Fruit fly (Drosophila melanogaster) whole organism, embryonic: ENCODE measurements around the gene CG43321.

Source experiments
- Bdp1 ChIP-seq: fragments of 200-800 bp; sonication (Bioruptor generic); optimal IDR thresholded peaks from 3 replicates; lab custom pipeline; 2016; ENCODE audit warnings: missing biosample characterization, missing genetic modification characterization
- CG10431 ChIP-seq: fragments of 200-800 bp; sonication (Bioruptor generic); optimal IDR thresholded peaks from 3 replicates; lab custom pipeline; 2018; ENCODE audit warnings: missing biosample characterization, mild to moderate bottlenecking, missing genetic modification characterization
- CG11093 ChIP-seq: fragments of 200-800 bp; sonication (Bioruptor generic); IDR thresholded peaks from 3 replicates; pipeline ENCODE4 v1.3.6; 2022; ENCODE audit warnings: missing biosample characterization, missing genetic modification characterization
- CG11723 ChIP-seq: fragments of 200-800 bp; sonication (Bioruptor generic); optimal IDR thresholded peaks from 2 replicates; lab custom pipeline; 2017; ENCODE audit warnings: missing biosample characterization, mild to moderate bottlenecking, missing genetic modification characterization
- CG12942 ChIP-seq: fragments of 200-800 bp; sonication (Bioruptor generic); optimal IDR thresholded peaks from 3 replicates; lab custom pipeline; 2016; ENCODE audit warnings: missing biosample characterization, missing genetic modification characterization
- CG1602 ChIP-seq: fragments of 200-800 bp; sonication (Bioruptor generic); optimal IDR thresholded peaks from 3 replicates; lab custom pipeline; 2016; ENCODE audit warnings: missing biosample characterization, missing genetic modification characterization
- CG17361 ChIP-seq: fragments of 200-800 bp; sonication (Bioruptor generic); IDR thresholded peaks from 3 replicates; pipeline ENCODE4 v1.3.6; 2022; ENCODE audit warnings: missing biosample characterization, missing genetic modification characterization
- CG1792 ChIP-seq: fragments of 200-800 bp; sonication (Bioruptor generic); optimal IDR thresholded peaks from 2 replicates; lab custom pipeline; 2016; ENCODE audit warnings: missing biosample characterization, missing genetic modification characterization
- CG18476 ChIP-seq: fragments of 200-800 bp; sonication (Bioruptor generic); optimal IDR thresholded peaks from 2 replicates; lab custom pipeline; 2016; ENCODE audit warnings: missing biosample characterization, mild to moderate bottlenecking, missing genetic modification characterization
- CG18619 ChIP-seq: fragments of 200-800 bp; sonication (Bioruptor generic); optimal IDR thresholded peaks from 3 replicates; lab custom pipeline; 2017; ENCODE audit warnings: missing biosample characterization, mild to moderate bottlenecking, missing genetic modification characterization
- CG2202 ChIP-seq: fragments of 200-800 bp; sonication (Bioruptor generic); optimal IDR thresholded peaks from 2 replicates; lab custom pipeline; 2018; ENCODE audit warnings: missing biosample characterization, mild to moderate bottlenecking, missing genetic modification characterization
- CG32772 ChIP-seq: fragments of 200-800 bp; sonication (Bioruptor generic); IDR thresholded peaks from 2 replicates; pipeline ENCODE4 v1.3.6; 2022; ENCODE audit warnings: missing biosample characterization, missing genetic modification characterization
- CG33557 ChIP-seq: fragments of 200-800 bp; sonication (Bioruptor generic); optimal IDR thresholded peaks from 2 replicates; lab custom pipeline; 2019; ENCODE audit warnings: missing biosample characterization, mild to moderate bottlenecking, missing genetic modification characterization, moderate library complexity
- CG3407 ChIP-seq: fragments of 200-800 bp; sonication (Bioruptor generic); optimal IDR thresholded peaks from 2 replicates; lab custom pipeline; 2018; ENCODE audit warnings: missing biosample characterization, mild to moderate bottlenecking, missing genetic modification characterization
- CG4707 ChIP-seq: fragments of 200-800 bp; sonication (Bioruptor generic); optimal IDR thresholded peaks from 2 replicates; lab custom pipeline; 2018; ENCODE audit warnings: missing biosample characterization, mild to moderate bottlenecking, missing genetic modification characterization, moderate library complexity
- CG7839 ChIP-seq: fragments of 200-800 bp; sonication (Bioruptor generic); optimal IDR thresholded peaks from 3 replicates; lab custom pipeline; 2018; ENCODE audit warnings: missing biosample characterization, mild to moderate bottlenecking, missing genetic modification characterization, moderate library complexity
- CG8089 ChIP-seq: fragments of 200-800 bp; sonication (Bioruptor generic); optimal IDR thresholded peaks from 3 replicates; lab custom pipeline; 2016; ENCODE audit warnings: missing biosample characterization, missing genetic modification characterization
- CG9876 ChIP-seq: fragments of 200-800 bp; sonication (Bioruptor generic); optimal IDR thresholded peaks from 2 replicates; lab custom pipeline; 2016; ENCODE audit warnings: missing biosample characterization, missing genetic modification characterization
- CkIIα-i1 ChIP-seq: fragments of 200-800 bp; sonication (Bioruptor generic); IDR thresholded peaks from 2 replicates; pipeline ENCODE4 v1.3.6; 2022; ENCODE audit warnings: missing biosample characterization, missing genetic modification characterization
- CoRest ChIP-seq: fragments of 200-800 bp; sonication (Bioruptor generic); optimal IDR thresholded peaks from 3 replicates; lab custom pipeline; 2018; ENCODE audit warnings: missing biosample characterization, mild to moderate bottlenecking, missing genetic modification characterization, moderate library complexity
- Doc2 ChIP-seq: fragments of 200-800 bp; sonication (Bioruptor generic); IDR thresholded peaks from 2 replicates; pipeline ENCODE4 v1.3.6; 2022; ENCODE audit warnings: missing biosample characterization, missing genetic modification characterization
- Lhr ChIP-seq: fragments of 200-800 bp; sonication (Bioruptor generic); optimal IDR thresholded peaks from 3 replicates; lab custom pipeline; 2017; ENCODE audit warnings: mild to moderate bottlenecking, missing biosample characterization, missing genetic modification reagents, missing genetic modification characterization
- MESR4 ChIP-seq: fragments of 200-800 bp; sonication (Bioruptor generic); optimal IDR thresholded peaks from 2 replicates; lab custom pipeline; 2018; ENCODE audit warnings: missing biosample characterization, mild to moderate bottlenecking, missing genetic modification characterization, moderate library complexity
- Oli ChIP-seq: fragments of 200-800 bp; sonication (Bioruptor generic); optimal IDR thresholded peaks from 2 replicates; lab custom pipeline; 2018; ENCODE audit warnings: missing biosample characterization, mild to moderate bottlenecking, missing genetic modification characterization, moderate library complexity
- Opbp ChIP-seq: fragments of 200-800 bp; sonication (Bioruptor generic); IDR thresholded peaks from 3 replicates; pipeline ENCODE4 v1.3.6; 2022; ENCODE audit warnings: missing biosample characterization, missing genetic modification characterization; ENCODE audit not compliant: partially characterized antibody
- Rfx ChIP-seq: fragments of 200-800 bp; sonication (Bioruptor generic); IDR thresholded peaks from 2 replicates; pipeline ENCODE4 v1.3.6; 2022; ENCODE audit warnings: missing biosample characterization, missing genetic modification characterization
- abd-A ChIP-seq: fragments of 200-800 bp; sonication (Bioruptor generic); optimal IDR thresholded peaks from 3 replicates; lab custom pipeline; 2019; ENCODE audit warnings: missing biosample characterization, mild to moderate bottlenecking, missing genetic modification characterization, moderate library complexity
- bab2 ChIP-seq: fragments of 200-800 bp; sonication (Bioruptor generic); optimal IDR thresholded peaks from 2 replicates; lab custom pipeline; 2016; ENCODE audit warnings: missing biosample characterization, missing genetic modification characterization
- chm ChIP-seq: fragments of 200-800 bp; sonication (Bioruptor generic); IDR thresholded peaks from 2 replicates; pipeline ENCODE4 v1.3.6; 2022; ENCODE audit warnings: missing biosample characterization, missing genetic modification characterization
- fd3F ChIP-seq: fragments of 200-800 bp; sonication (Bioruptor generic); optimal IDR thresholded peaks from 2 replicates; lab custom pipeline; 2018; ENCODE audit warnings: missing biosample characterization, mild to moderate bottlenecking, missing genetic modification characterization, moderate library complexity
- fu2 ChIP-seq: fragments of 200-800 bp; sonication (Bioruptor generic); optimal IDR thresholded peaks from 2 replicates; lab custom pipeline; 2016; ENCODE audit warnings: missing biosample characterization, missing genetic modification characterization
- gcm ChIP-seq: fragments of 200-800 bp; sonication (Bioruptor generic); optimal IDR thresholded peaks from 2 replicates; lab custom pipeline; 2019; ENCODE audit warnings: missing biosample characterization, mild to moderate bottlenecking, missing genetic modification characterization, moderate library complexity
- grau ChIP-seq: fragments of 200-800 bp; optimal IDR thresholded peaks from 3 replicates; lab custom pipeline; 2019; ENCODE audit warnings: missing biosample characterization, mild to moderate bottlenecking, missing genetic modification characterization, moderate library complexity
- her ChIP-seq: fragments of 200-800 bp; sonication (Bioruptor generic); optimal IDR thresholded peaks from 2 replicates; lab custom pipeline; 2016; ENCODE audit warnings: missing biosample characterization, missing genetic modification characterization
- hkb ChIP-seq, 2 experiments: fragments of 200-800 bp in 1 of 2; fragments of >200 bp in 1 of 2; sonication (Bioruptor generic) in 1 of 2; IDR thresholded peaks in 1 of 2; optimal IDR thresholded peaks in 1 of 2; 2 replicates each; pipeline versions ENCODE4 v1.3.6 to Lab custom; 2017 to 2022; ENCODE audit warnings: missing biosample characterization in 1 of 2, missing genetic modification characterization in 1 of 2
- ind ChIP-seq: fragments of 200-800 bp; sonication (Bioruptor generic); optimal IDR thresholded peaks from 3 replicates; lab custom pipeline; 2016; ENCODE audit warnings: missing biosample characterization, missing genetic modification characterization
- lov ChIP-seq, 2 experiments: fragments of 200-800 bp in 1 of 2; fragments of >200 bp in 1 of 2; sonication (Bioruptor generic) in 1 of 2; IDR thresholded peaks in 1 of 2; optimal IDR thresholded peaks in 1 of 2; 2 replicates in 1 of 2; 3 replicates in 1 of 2; pipeline versions ENCODE4 v1.3.6 to Lab custom; 2017 to 2022; ENCODE audit warnings: missing biosample characterization in 1 of 2, missing genetic modification characterization in 1 of 2
- nerfin-1 ChIP-seq: fragments of 200-800 bp; sonication (Bioruptor generic); optimal IDR thresholded peaks from 3 replicates; lab custom pipeline; 2019; ENCODE audit warnings: missing biosample characterization, mild to moderate bottlenecking, missing genetic modification characterization, moderate library complexity
- pum ChIP-seq: fragments of 200-800 bp; sonication (Bioruptor generic); optimal IDR thresholded peaks from 2 replicates; lab custom pipeline; 2016; ENCODE audit warnings: missing biosample characterization, missing genetic modification characterization
- rib ChIP-seq: fragments of 200-800 bp; sonication (Bioruptor generic); IDR thresholded peaks from 2 replicates; pipeline ENCODE4 v1.3.6; 2022; ENCODE audit warnings: missing biosample characterization, missing genetic modification characterization
- salm ChIP-seq: fragments of 200-800 bp; sonication (Bioruptor generic); optimal IDR thresholded peaks from 2 replicates; lab custom pipeline; 2018; ENCODE audit warnings: missing biosample characterization, mild to moderate bottlenecking, missing genetic modification characterization
- sc ChIP-seq, 3 experiments: fragments of >200 bp in 2 of 3; fragments of 200-800 bp in 1 of 3; sonication (Bioruptor generic) in 1 of 3; optimal IDR thresholded peaks; 2 replicates in 2 of 3; 3 replicates in 1 of 3; lab custom pipeline; 2017; ENCODE audit warnings: mild to moderate bottlenecking in 1 of 3, missing biosample characterization in 1 of 3, missing genetic modification characterization in 1 of 3, missing genetic modification reagents in 1 of 3
- sens-2 ChIP-seq: fragments of 200-800 bp; sonication (Bioruptor generic); IDR thresholded peaks from 2 replicates; pipeline ENCODE4 v1.3.6; 2022; ENCODE audit warnings: missing biosample characterization, missing genetic modification characterization
- sr ChIP-seq: fragments of 200-800 bp; sonication (Bioruptor generic); IDR thresholded peaks from 3 replicates; pipeline ENCODE4 v1.3.6; 2022; ENCODE audit warnings: missing biosample characterization, missing genetic modification characterization
- tup ChIP-seq: fragments of 200-800 bp; sonication (Bioruptor generic); optimal IDR thresholded peaks from 2 replicates; lab custom pipeline; 2016; ENCODE audit warnings: missing biosample characterization, mild to moderate bottlenecking, missing genetic modification characterization, moderate library complexity
- unpg ChIP-seq: fragments of 200-800 bp; sonication (Bioruptor generic); optimal IDR thresholded peaks from 3 replicates; lab custom pipeline; 2018; ENCODE audit warnings: missing biosample characterization, mild to moderate bottlenecking, missing genetic modification characterization, moderate library complexity

Gene CG43321

DNA sequence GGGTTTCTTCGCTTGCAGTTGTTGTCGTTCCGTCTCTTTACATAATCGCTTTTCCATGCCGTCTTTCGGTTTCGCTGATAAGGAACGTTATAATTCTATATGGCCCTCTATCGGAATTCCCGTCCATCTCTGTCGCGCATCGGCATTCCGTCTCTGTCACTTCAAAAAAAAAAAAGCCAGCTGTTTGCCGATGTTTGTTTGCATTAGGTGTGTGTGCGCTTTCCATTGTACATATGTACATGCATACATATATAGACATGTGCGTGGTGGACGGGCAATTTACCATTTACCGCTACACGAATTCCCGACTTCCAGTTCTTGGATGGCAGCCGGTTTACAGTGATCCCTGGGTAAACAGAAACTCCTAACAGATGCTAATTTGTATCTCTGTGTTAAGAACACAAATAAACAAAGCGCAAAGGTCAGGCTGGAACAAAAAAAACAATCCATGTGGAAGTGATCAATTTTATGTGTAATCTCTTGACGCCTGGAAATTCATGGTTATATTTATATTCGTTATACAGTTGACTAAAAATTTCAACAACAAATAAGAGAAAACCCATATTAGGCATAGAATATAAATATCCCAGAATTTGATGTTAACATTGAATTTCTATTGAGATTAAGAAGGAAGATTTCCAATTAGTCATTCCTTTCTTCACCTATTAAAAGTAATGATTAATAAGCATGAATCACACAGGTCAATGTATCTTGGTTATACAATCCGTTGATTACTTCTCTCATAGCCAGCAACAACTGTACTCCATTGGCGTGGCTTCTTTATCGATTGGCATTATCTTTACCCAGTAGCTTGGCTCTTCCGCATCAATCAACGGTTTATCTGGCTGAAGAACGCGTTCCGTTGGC is 31.2 kb downstream of the CG43321 start (continued):
- TF ChIP-seq CG32772 (GFP tag; lab: Robert Waterston, UW) (peak; percentile 78), CG4707 (peak; percentile 59), CG18476 (GFP tag; lab: Kevin White, UChicago) (peak; percentile 7), CG9876 (GFP tag; lab: Kevin White, UChicago) (no peak), Oli (peak; percentile 32), CkIIα-i1 (no peak; the same call in 1 of the 2 replicates), bab2 (GFP tag; lab: Kevin White, UChicago) (peak; percentile 24), CG7839 (tag; lab: Kevin White, UChicago) (peak; percentile 27), CG2202 (tag; lab: Kevin White, UChicago) (peak; percentile 69), Opbp (GFP tag; lab: Robert Waterston, UW) (no peak), CG11093 (peak; percentile 28; the same call in 1 of the 3 replicates), tup (GFP tag; lab: Kevin White, UChicago) (no peak), CG33557 (peak; percentile 87), pum (GFP tag; lab: Kevin White, UChicago) (no peak), Doc2 (GFP tag; lab: Robert Waterston, UW) (no peak), MESR4 (GFP tag; lab: Kevin White, UChicago) (no peak), CG3407 (GFP tag; lab: Kevin White, UChicago) (peak; percentile 61), CG17361 (GFP tag; lab: Robert Waterston, UW) (0 out of 3 replicates have a peak, but pooled peaks have one; percentile 38), CoRest (tag; lab: Kevin White, UChicago) (peak; percentile 37), fu2 (GFP tag; lab: Kevin White, UChicago) (no peak), chm (peak; percentile 71; the same call in 1 of the 2 replicates), sens-2 (GFP tag; lab: Robert Waterston, UW) (no peak), ind (GFP tag; lab: Kevin White, UChicago) (peak; percentile 18), Rfx (GFP tag; lab: Robert Waterston, UW) (peak; percentile 40; the same call in 1 of the 2 replicates), CG11723 (peak; percentile 51), sc (optimal IDR thresholded peaks at IDR 0.05; lab: Kevin White, UChicago) (no peak), sc (GFP tag; optimal IDR thresholded peaks at IDR 0.05; lab: Kevin White, UChicago) (peak; percentile 37), her (peak; percentile 33), CG8089 (GFP tag; lab: Kevin White, UChicago) (peak; percentile 54), CG1602 (GFP tag; lab: Kevin White, UChicago) (no peak), unpg (peak; percentile 21), fd3F (GFP tag; lab: Kevin White, UChicago) (no peak), CG1792 (GFP tag; lab: Kevin White, UChicago) (peak; percentile 30), salm (tag; lab: Kevin White, UChicago) (no peak), lov (optimal IDR thresholded peaks at IDR 0.05; lab: Kevin White, UChicago) (no peak), lov (GFP tag; IDR thresholded peaks at IDR 0.05; lab: Robert Waterston, UW) (peak; percentile 81; the same call in 1 of the 3 replicates), hkb (optimal IDR thresholded peaks at IDR 0.05; lab: Kevin White, UChicago) (no peak), hkb (GFP tag; IDR thresholded peaks at IDR 0.05; lab: Robert Waterston, UW) (peak; percentile 52; the same call in 1 of the 2 replicates), sr (GFP tag; lab: Robert Waterston, UW) (peak; percentile 46; the same call in 1 of the 3 replicates), gcm (GFP tag; lab: Kevin White, UChicago) (peak; percentile 56), CG18619 (GFP tag; lab: Kevin White, UChicago) (no peak), CG10431 (peak; percentile 58), abd-A (tag; lab: Kevin White, UChicago) (no peak), Bdp1 (GFP tag; lab: Kevin White, UChicago) (peak; percentile 30), CG12942 (GFP tag; lab: Kevin White, UChicago) (peak; percentile 2), rib (GFP tag; lab: Robert Waterston, UW) (peak; percentile 18; the same call in 1 of the 2 replicates), Lhr (GFP tag; lab: Kevin White, UChicago) (peak; percentile 38), nerfin-1 (tag; lab: Kevin White, UChicago) (peak; percentile 41), grau (peak; percentile 85)
